Worm (Caenorhabditis elegans) whole organism, young adult: ENCODE data around the gene mdmh-35.

Source experiments
- F39B2.1 ChIP-seq: fragments of 200-800 bp; sonication (Bioruptor generic); IDR thresholded peaks from 2 replicates; pipeline ENCODE4 v1.3.6; 2022; ENCODE audit warnings: missing genetic modification reagents, missing genetic modification characterization, missing compliant biosample characterization
- K11D2.4 ChIP-seq: fragments of 200-800 bp; sonication (Bioruptor generic); IDR thresholded peaks from 2 replicates; pipeline ENCODE4 v1.3.6; 2022; ENCODE audit warnings: missing genetic modification reagents, missing genetic modification characterization, missing compliant biosample characterization
- K12H6.12 ChIP-seq: fragments of 200-800 bp; sonication (Bioruptor generic); optimal IDR thresholded peaks from 2 replicates; lab custom pipeline; 2018; ENCODE audit warnings: mild to moderate bottlenecking, missing genetic modification characterization, missing compliant biosample characterization
- aptf-3 ChIP-seq: fragments of 200-800 bp; sonication (Bioruptor generic); IDR thresholded peaks from 2 replicates; pipeline ENCODE4 v1.3.6; 2022; ENCODE audit warnings: missing genetic modification characterization, missing compliant biosample characterization
- attf-6 ChIP-seq: fragments of 200-800 bp; sonication (Bioruptor generic); IDR thresholded peaks from 2 replicates; pipeline ENCODE4 v1.3.6; 2022; ENCODE audit warnings: missing genetic modification reagents, missing genetic modification characterization, missing compliant biosample characterization
- dpff-1 ChIP-seq: sonication (generic microtip); optimal IDR thresholded peaks from 2 replicates; lab custom pipeline; 2017; ENCODE audit warnings: mild to moderate bottlenecking, missing genetic modification characterization, missing compliant biosample characterization
- madf-8 ChIP-seq: fragments of 200-800 bp; sonication (Bioruptor generic); conservative IDR thresholded peaks from 2 replicates; pipeline ENCODE4 v1.3.6; 2022; ENCODE audit warnings: missing genetic modification reagents, missing genetic modification characterization, missing compliant biosample characterization
- mcd-1 ChIP-seq: fragments of 200-800 bp; sonication (Bioruptor generic); IDR thresholded peaks from 2 replicates; pipeline ENCODE4 v1.3.6; 2022; ENCODE audit warnings: missing genetic modification reagents, missing genetic modification characterization, missing compliant biosample characterization
- mel-28 ChIP-seq: sonication (generic microtip); optimal IDR thresholded peaks from 2 replicates; lab custom pipeline; 2016; ENCODE audit warnings: borderline replicate concordance, mild to moderate bottlenecking, missing genetic modification characterization, missing compliant biosample characterization
- ztf-25 ChIP-seq: fragments of 200-800 bp; sonication (Bioruptor generic); IDR thresholded peaks from 2 replicates; pipeline ENCODE4 v1.3.6; 2022; ENCODE audit warnings: missing genetic modification reagents, missing genetic modification characterization, missing compliant biosample characterization

DNA sequence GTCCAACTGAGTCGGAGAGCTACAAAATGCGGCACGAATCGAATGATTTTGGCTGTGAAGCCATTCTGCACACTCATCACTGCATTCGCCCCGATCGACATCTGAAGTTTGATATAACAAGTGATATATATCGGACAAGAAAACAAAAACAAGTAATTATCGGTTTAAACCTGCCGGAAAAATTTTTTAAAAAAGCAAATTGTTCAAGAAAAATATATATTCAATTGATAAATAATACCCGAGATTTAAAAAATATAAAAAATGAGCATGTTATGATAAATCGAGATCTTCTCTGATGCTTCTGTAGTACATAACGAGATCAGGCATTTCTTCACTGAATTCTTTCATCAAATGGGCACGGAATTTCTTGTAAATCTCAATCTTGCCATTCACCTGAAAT is 1.8 kb downstream of the mdmh-35 start, which contains the start of gene T09A5.5:
- TF ChIP-seq attf-6 (no peak), aptf-3 (GFP tag; lab: Robert Waterston, UW) (no peak), F39B2.1 (GFP tag; lab: Robert Waterston, UW) (no peak), mel-28 (tag; lab: Kevin White, UChicago) (no peak), madf-8 (GFP tag; lab: Robert Waterston, UW) (no peak), K11D2.4 (GFP tag; lab: Robert Waterston, UW) (no peak), ztf-25 (GFP tag; lab: Robert Waterston, UW) (no peak), K12H6.12 (no peak), mcd-1 (GFP tag; lab: Robert Waterston, UW) (no peak), dpff-1 (tag; lab: Kevin White, UChicago) (no peak)
